Worm (Caenorhabditis elegans): ENCODE results near the gene srx-44.

- no peak for TF ChIP-seq aha-1 (tag; optimal IDR thresholded peaks at IDR 0.05)
- TF ChIP-seq lin-35 (GFP tag; optimal IDR thresholded peaks at IDR 0.05) = no peak
- no peak for TF ChIP-seq mdl-1 (tag; optimal IDR thresholded peaks at IDR 0.05)
- no peak for TF ChIP-seq ces-1 (GFP tag; optimal IDR thresholded peaks at IDR 0.05)
- TF ChIP-seq nhr-71 (tag; optimal IDR thresholded peaks at IDR 0.05) = no peak
- no peak for TF ChIP-seq nhr-237 (tag; optimal IDR thresholded peaks at IDR 0.05)
- TF ChIP-seq swsn-7 (tag; optimal IDR thresholded peaks at IDR 0.05) = no peak
- TF ChIP-seq nhr-77 (tag; optimal IDR thresholded peaks at IDR 0.05) = no peak
- no peak for TF ChIP-seq lir-3 (tag; optimal IDR thresholded peaks at IDR 0.05; ENCODE audit: poor library complexity)
- no peak for TF ChIP-seq skn-1 (tag; optimal IDR thresholded peaks at IDR 0.05)
- TF ChIP-seq lsy-2 (tag; optimal IDR thresholded peaks at IDR 0.05) = no peak
- TF ChIP-seq irx-1 (tag; optimal IDR thresholded peaks at IDR 0.05) = no peak
- TF ChIP-seq C04F5.9 (tag; optimal IDR thresholded peaks at IDR 0.05) = no peak
Measured at ce11 chrV:15988074-15988473, 32.1 kb upstream of the srx-44 start, which contains the start of gene F36G9.15.
